Worm (Caenorhabditis elegans) whole organism, mixed stage, embryonic: ENCODE data around the gene ech-1.1.

Experiments used
- M03D4.4 ChIP-seq: sonication (generic microtip); optimal IDR thresholded peaks from 2 replicates; lab custom pipeline; 2017; ENCODE audit warnings: mild to moderate bottlenecking, missing genetic modification characterization, missing compliant biosample characterization
- bed-3 ChIP-seq: fragments of 200-800 bp; sonication (Bioruptor generic); optimal IDR thresholded peaks from 3 replicates; lab custom pipeline; 2018; ENCODE audit warnings: mild to moderate bottlenecking, missing genetic modification characterization, moderate library complexity, missing compliant biosample characterization
- blmp-1 ChIP-seq: fragments of 150-350 bp; optimal IDR thresholded peaks from 2 replicates; lab custom pipeline; 2014; ENCODE audit warnings: missing biosample characterization, missing genetic modification characterization
- ceh-39 ChIP-seq: fragments of 150-350 bp; optimal IDR thresholded peaks from 2 replicates; lab custom pipeline; 2014; ENCODE audit warnings: missing biosample characterization, missing genetic modification characterization
- cnd-1 ChIP-seq: fragments of 200-800 bp; sonication (Bioruptor generic); optimal IDR thresholded peaks from 2 replicates; lab custom pipeline; 2018; ENCODE audit warnings: mild to moderate bottlenecking, missing genetic modification characterization, missing compliant biosample characterization
- elt-3 ChIP-seq: fragments of 150-350 bp; optimal IDR thresholded peaks from 2 replicates; lab custom pipeline; 2014; ENCODE audit warnings: missing biosample characterization, missing genetic modification characterization
- ham-2 ChIP-seq: fragments of 200-800 bp; sonication (Bioruptor generic); optimal IDR thresholded peaks from 2 replicates; lab custom pipeline; 2018; ENCODE audit warnings: mild to moderate bottlenecking, missing genetic modification characterization, missing compliant biosample characterization
- hlh-1 ChIP-seq: fragments of 150-350 bp; optimal IDR thresholded peaks from 2 replicates; lab custom pipeline; 2014; ENCODE audit warnings: missing biosample characterization, missing genetic modification reagents, missing genetic modification characterization
- lin-13 ChIP-seq: fragments of 150-350 bp; optimal IDR thresholded peaks from 2 replicates; lab custom pipeline; 2014; ENCODE audit warnings: missing biosample characterization, missing genetic modification characterization
- mab-5 ChIP-seq: fragments of 150-350 bp; optimal IDR thresholded peaks from 2 replicates; lab custom pipeline; 2014; ENCODE audit warnings: missing biosample characterization, missing genetic modification characterization
- nhr-28 ChIP-seq: fragments of 150-350 bp; optimal IDR thresholded peaks from 2 replicates; lab custom pipeline; 2014; ENCODE audit warnings: missing biosample characterization, missing genetic modification characterization
- nhr-76 ChIP-seq: sonication (generic microtip); optimal IDR thresholded peaks from 2 replicates; lab custom pipeline; 2017; ENCODE audit warnings: missing biosample characterization, missing genetic modification characterization
- sptf-1 ChIP-seq: sonication (generic microtip); optimal IDR thresholded peaks from 2 replicates; lab custom pipeline; 2017; ENCODE audit warnings: mild to moderate bottlenecking, missing genetic modification characterization, moderate library complexity, missing compliant biosample characterization
- unc-120 ChIP-seq: sonication (generic microtip); optimal IDR thresholded peaks from 2 replicates; lab custom pipeline; 2017; ENCODE audit warnings: missing genetic modification characterization, missing compliant biosample characterization; ENCODE audit not compliant: poor library complexity, severe bottlenecking
- unc-39 ChIP-seq: fragments of 150-350 bp; optimal IDR thresholded peaks from 2 replicates; lab custom pipeline; 2014; ENCODE audit warnings: missing biosample characterization, missing genetic modification characterization
- ztf-11 ChIP-seq: fragments of 150-350 bp; optimal IDR thresholded peaks from 2 replicates; lab custom pipeline; 2014; ENCODE audit warnings: missing biosample characterization, missing genetic modification characterization

ech-1.1 gene

ce11 chrV:15309011-15309410, 52.3 kb downstream of the ech-1.1 start, which contains the start of gene srz-10:
Gene srz-10 (minus strand): TSS chrV:15309098.
- TF ChIP-seq unc-120 (tag; lab: Kevin White, UChicago) (no peak), elt-3 (no peak), M03D4.4 (tag; lab: Kevin White, UChicago) (no peak), lin-13 (tag; lab: Kevin White, UChicago) (no peak), cnd-1 (tag; lab: Kevin White, UChicago) (no peak), unc-39 (tag; lab: Kevin White, UChicago) (no peak), ztf-11 (tag; lab: Kevin White, UChicago) (no peak), hlh-1 (tag; lab: Kevin White, UChicago) (no peak), nhr-28 (tag; lab: Kevin White, UChicago) (no peak), nhr-76 (tag; lab: Kevin White, UChicago) (no peak), ceh-39 (tag; lab: Kevin White, UChicago) (no peak), sptf-1 (tag; lab: Kevin White, UChicago) (no peak), mab-5 (tag; lab: Kevin White, UChicago) (no peak), bed-3 (GFP tag; lab: Kevin White, UChicago) (no peak), blmp-1 (tag; lab: Kevin White, UChicago) (no peak), ham-2 (GFP tag; lab: Kevin White, UChicago) (no peak)
- TF ChIP-seq, all 35 proteins: peak for 0
